Worm (Caenorhabditis elegans): Measurements from ENCODE around the gene vit-6.

DNA sequence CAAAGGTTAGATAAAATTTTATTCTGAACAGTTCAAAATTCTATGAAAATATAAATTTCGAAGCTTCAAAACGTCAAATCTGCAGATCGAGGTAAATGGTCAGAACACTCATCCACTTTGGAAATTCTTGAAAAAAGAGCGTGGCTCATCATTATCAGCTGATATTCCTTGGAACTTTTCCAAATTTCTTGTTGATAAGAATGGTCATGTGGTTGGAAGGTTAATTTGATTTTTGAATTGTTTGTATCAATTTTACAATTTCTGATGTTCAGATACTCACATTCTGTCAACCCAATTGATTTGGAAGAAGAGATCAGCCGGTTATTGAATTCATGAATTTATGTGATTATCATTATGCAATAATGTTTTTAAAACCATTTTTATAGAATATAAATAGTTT lies 37.9 kb upstream of the vit-6 start:
- TF ChIP-seq ztf-4 (tag; optimal IDR thresholded peaks at IDR 0.05) (no peak), aly-2 (tag; optimal IDR thresholded peaks at IDR 0.05) (no peak)
